Worm (Caenorhabditis elegans) whole organism, L1 larva: ENCODE data around the gene C30F2.4.

ENCODE experiments used
- ceh-8 ChIP-seq: fragments of 200-800 bp; sonication (Bioruptor generic); optimal IDR thresholded peaks from 2 replicates; lab custom pipeline; 2018; ENCODE audit warnings: mild to moderate bottlenecking, missing genetic modification characterization, moderate library complexity, missing compliant biosample characterization
- ceh-82 ChIP-seq, 3 experiments: fragments of 150-350 bp in 1 of 3; sonication (generic microtip) in 2 of 3; optimal IDR thresholded peaks; 2 replicates each; lab custom pipeline; 2014 to 2017; ENCODE audit warnings: missing biosample characterization in 3 of 3, missing genetic modification characterization in 3 of 3
- dpl-1 ChIP-seq, 3 experiments: fragments of 150-350 bp in 2 of 3; sonication (generic microtip) in 1 of 3; optimal IDR thresholded peaks; 2 replicates each; lab custom pipeline; 2014 to 2017; ENCODE audit warnings: missing biosample characterization in 3 of 3, missing genetic modification characterization in 3 of 3, missing genetic modification reagents in 3 of 3
- elt-2 ChIP-seq: sonication (generic microtip); optimal IDR thresholded peaks from 2 replicates; lab custom pipeline; 2016; ENCODE audit warnings: missing genetic modification characterization, mild to moderate bottlenecking, inconsistent platforms, missing compliant biosample characterization, missing genetic modification reagents
- lin-35 ChIP-seq, 2 experiments: fragments of 150-350 bp; optimal IDR thresholded peaks; 2 replicates each; lab custom pipeline; 2014; ENCODE audit warnings: missing biosample characterization in 2 of 2, missing genetic modification characterization in 2 of 2, missing genetic modification reagents in 2 of 2
- lin-39 ChIP-seq: fragments of 150-350 bp; optimal IDR thresholded peaks from 2 replicates; lab custom pipeline; 2014; ENCODE audit warnings: missing biosample characterization, missing genetic modification reagents, missing genetic modification characterization
- skn-1 ChIP-seq: fragments of 150-350 bp; optimal IDR thresholded peaks from 2 replicates; lab custom pipeline; 2014; ENCODE audit warnings: missing biosample characterization, missing genetic modification characterization
- sup-37 ChIP-seq: fragments of 200-800 bp; sonication (Bioruptor generic); optimal IDR thresholded peaks from 2 replicates; lab custom pipeline; 2018; ENCODE audit warnings: mild to moderate bottlenecking, missing genetic modification characterization, missing compliant biosample characterization
- unc-62 ChIP-seq: fragments of 150-350 bp; optimal IDR thresholded peaks from 2 replicates; lab custom pipeline; 2014; ENCODE audit warnings: missing biosample characterization, missing genetic modification reagents, missing genetic modification characterization

DNA sequence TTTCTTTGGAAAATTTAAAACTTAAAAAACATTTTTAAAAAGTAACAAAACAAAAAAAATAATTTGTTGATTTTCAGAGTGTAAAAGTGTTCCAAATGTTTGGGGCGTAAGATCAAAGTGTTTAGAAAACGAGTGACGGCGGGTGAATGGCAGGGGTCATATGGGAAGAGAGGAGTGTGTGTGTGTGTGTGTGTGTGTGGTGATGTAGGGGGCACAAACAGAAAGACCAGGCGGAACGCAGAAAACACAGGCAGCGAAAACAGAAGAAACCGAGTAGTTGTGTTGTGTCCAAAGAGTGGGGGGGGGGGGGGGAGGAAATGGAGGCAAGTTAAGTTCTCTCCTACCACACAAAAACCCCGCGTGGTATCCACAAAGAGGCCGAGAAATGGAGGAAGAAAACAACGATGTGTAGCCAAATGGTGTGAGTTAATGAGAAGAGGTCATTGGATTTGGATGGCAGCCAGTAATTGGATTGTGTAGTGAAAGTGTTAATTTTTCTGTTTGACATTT, 36.1 kb downstream of the C30F2.4 start, which contains the start of gene B0395.3:
- TF ChIP-seq sup-37 (GFP tag; lab: Kevin White, UChicago) (no peak), lin-39 (tag; lab: Kevin White, UChicago) (no peak), ceh-82 (tag; optimal IDR thresholded peaks at IDR 0.05; lab: Kevin White, UChicago) (no peak), elt-2 (no peak), skn-1 (tag; lab: Kevin White, UChicago) (no peak), ceh-8 (GFP tag; lab: Kevin White, UChicago) (no peak), lin-35 (GFP tag; optimal IDR thresholded peaks at IDR 0.05; lab: Kevin White, UChicago) (peak in 1 of 2 experiments; percentile 40), unc-62 (GFP tag; lab: Kevin White, UChicago) (no peak), dpl-1 (GFP tag; optimal IDR thresholded peaks at IDR 0.05; lab: Kevin White, UChicago) (no peak)
